Worm (Caenorhabditis elegans): Measurements from ENCODE around the gene clec-226.

DNA sequence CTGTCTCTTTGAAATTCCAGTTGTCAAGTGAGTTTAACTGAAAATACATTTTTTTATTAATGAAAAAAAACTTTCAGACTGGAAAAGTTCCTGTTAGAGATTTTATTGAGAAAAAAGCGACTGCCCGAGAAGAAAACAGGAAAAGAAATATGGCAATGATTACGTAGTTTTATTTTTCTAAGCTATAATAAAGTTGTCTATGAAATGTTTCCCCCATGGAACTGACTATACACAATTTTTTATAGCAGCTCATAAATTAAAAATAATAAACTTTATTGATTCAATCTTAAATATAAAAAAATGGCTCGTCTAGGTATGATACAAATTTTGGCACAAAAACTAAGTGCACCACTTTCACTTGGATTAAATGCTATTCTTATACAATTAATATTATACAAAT is 44.3 kb upstream of the clec-226 start, which contains the start of gene C06B3.1:
- TF ChIP-seq unc-55 (GFP tag; optimal IDR thresholded peaks at IDR 0.05) (no peak), unc-62 (GFP tag; optimal IDR thresholded peaks at IDR 0.05) (no peak), skn-1 (tag; optimal IDR thresholded peaks at IDR 0.05) (no peak), C34F6.9 (tag; optimal IDR thresholded peaks at IDR 0.05) (no peak)
